Worm (Caenorhabditis elegans) whole organism, L2 larva: ENCODE results near the gene mmab-1.

Experiments used
- F13H6.1 ChIP-seq: sonication (generic microtip); optimal IDR thresholded peaks from 2 replicates; lab custom pipeline; 2016; ENCODE audit warnings: missing genetic modification characterization, missing compliant biosample characterization
- R02D3.7 ChIP-seq: fragments of 150-350 bp; optimal IDR thresholded peaks from 2 replicates; lab custom pipeline; 2014; ENCODE audit warnings: missing biosample characterization, missing genetic modification characterization
- Y55F3AM.14 ChIP-seq: fragments of 200-800 bp; sonication (Bioruptor generic); optimal IDR thresholded peaks from 2 replicates; lab custom pipeline; 2018; ENCODE audit warnings: mild to moderate bottlenecking, missing genetic modification characterization, missing compliant biosample characterization
- blmp-1 ChIP-seq: sonication (generic microtip); optimal IDR thresholded peaks from 2 replicates; lab custom pipeline; 2017; ENCODE audit warnings: missing genetic modification characterization, mild to moderate bottlenecking, missing compliant biosample characterization, antibody characterized with exemption, moderate library complexity; ENCODE audit not compliant: insufficient read depth
- ceh-82 ChIP-seq: fragments of 150-350 bp; optimal IDR thresholded peaks from 2 replicates; lab custom pipeline; 2014; ENCODE audit warnings: missing biosample characterization, missing genetic modification characterization
- crh-2 ChIP-seq: sonication (generic microtip); optimal IDR thresholded peaks from 2 replicates; lab custom pipeline; 2017; ENCODE audit warnings: missing biosample characterization, missing genetic modification characterization
- egl-27 ChIP-seq: sonication (generic microtip); optimal IDR thresholded peaks from 3 replicates; lab custom pipeline; 2017; ENCODE audit warnings: missing biosample characterization, missing genetic modification reagents, missing genetic modification characterization
- elt-1 ChIP-seq: fragments of 150-350 bp; optimal IDR thresholded peaks from 2 replicates; lab custom pipeline; 2014; ENCODE audit warnings: missing biosample characterization, missing genetic modification characterization
- fos-1 ChIP-seq: fragments of 150-350 bp; optimal IDR thresholded peaks from 2 replicates; lab custom pipeline; 2014; ENCODE audit warnings: missing biosample characterization, missing genetic modification characterization
- gmeb-1 ChIP-seq: fragments of 150-350 bp; optimal IDR thresholded peaks from 2 replicates; lab custom pipeline; 2014; ENCODE audit warnings: missing biosample characterization, missing genetic modification characterization
- lin-11 ChIP-seq: fragments of 150-350 bp; sonication (generic microtip); optimal IDR thresholded peaks from 2 replicates; lab custom pipeline; 2014; ENCODE audit warnings: missing biosample characterization, missing genetic modification characterization, inconsistent platforms, mixed read lengths
- lin-39 ChIP-seq: fragments of 150-350 bp; optimal IDR thresholded peaks from 2 replicates; lab custom pipeline; 2014; ENCODE audit warnings: missing biosample characterization, missing genetic modification reagents, missing genetic modification characterization
- mbf-1 ChIP-seq: sonication (generic microtip); optimal IDR thresholded peaks from 2 replicates; lab custom pipeline; 2017; ENCODE audit warnings: missing biosample characterization, missing genetic modification characterization
- nhr-10 ChIP-seq: sonication (generic microtip); optimal IDR thresholded peaks from 2 replicates; lab custom pipeline; 2017; ENCODE audit warnings: missing biosample characterization, missing genetic modification characterization
- nhr-11 ChIP-seq: fragments of 150-350 bp; optimal IDR thresholded peaks from 2 replicates; lab custom pipeline; 2014; ENCODE audit warnings: missing biosample characterization, missing genetic modification characterization
- nhr-129 ChIP-seq: fragments of 150-350 bp; optimal IDR thresholded peaks from 2 replicates; lab custom pipeline; 2014; ENCODE audit warnings: missing biosample characterization, missing genetic modification characterization
- nhr-21 ChIP-seq: fragments of 150-350 bp; optimal IDR thresholded peaks from 2 replicates; lab custom pipeline; 2014; ENCODE audit warnings: missing biosample characterization, missing genetic modification characterization
- nhr-23 ChIP-seq: fragments of 150-350 bp; optimal IDR thresholded peaks from 2 replicates; lab custom pipeline; 2014; ENCODE audit warnings: missing biosample characterization, missing genetic modification reagents, missing genetic modification characterization
- nhr-237 ChIP-seq: fragments of 150-350 bp; optimal IDR thresholded peaks from 2 replicates; lab custom pipeline; 2014; ENCODE audit warnings: missing biosample characterization, missing genetic modification characterization
- nhr-25 ChIP-seq: fragments of 150-350 bp; sonication (generic microtip); optimal IDR thresholded peaks from 3 replicates; lab custom pipeline; 2014; ENCODE audit warnings: missing biosample characterization, missing genetic modification characterization
- nhr-6 ChIP-seq: fragments of 150-350 bp; optimal IDR thresholded peaks from 2 replicates; lab custom pipeline; 2014; ENCODE audit warnings: missing biosample characterization, missing genetic modification characterization
- nhr-77 ChIP-seq: fragments of 150-350 bp; optimal IDR thresholded peaks from 2 replicates; lab custom pipeline; 2014; ENCODE audit warnings: missing biosample characterization, missing genetic modification characterization
- peb-1 ChIP-seq: fragments of 150-350 bp; optimal IDR thresholded peaks from 2 replicates; lab custom pipeline; 2014; ENCODE audit warnings: missing biosample characterization, missing genetic modification characterization
- sem-4 ChIP-seq: fragments of 150-350 bp; optimal IDR thresholded peaks from 2 replicates; lab custom pipeline; 2014; ENCODE audit warnings: missing biosample characterization, missing genetic modification reagents, missing genetic modification characterization
- skn-1 ChIP-seq: sonication (generic microtip); optimal IDR thresholded peaks from 2 replicates; lab custom pipeline; 2017; ENCODE audit warnings: missing biosample characterization, missing genetic modification characterization
- sma-3 ChIP-seq: sonication (generic microtip); optimal IDR thresholded peaks from 2 replicates; lab custom pipeline; 2016; ENCODE audit warnings: missing genetic modification reagents, missing genetic modification characterization, missing compliant biosample characterization
- sma-9 ChIP-seq, 2 experiments: fragments of 150-350 bp in 1 of 2; sonication (generic microtip) in 1 of 2; optimal IDR thresholded peaks; 2 replicates each; lab custom pipeline; 2014 to 2016; ENCODE audit warnings: missing genetic modification characterization in 2 of 2, mild to moderate bottlenecking in 1 of 2, missing biosample characterization in 1 of 2, missing compliant biosample characterization in 1 of 2, missing genetic modification reagents in 1 of 2, moderate library complexity in 1 of 2
- snpc-4 ChIP-seq: fragments of 150-350 bp; optimal IDR thresholded peaks from 2 replicates; lab custom pipeline; 2014; ENCODE audit warnings: missing biosample characterization, missing genetic modification characterization
- unc-39 ChIP-seq: fragments of 150-350 bp; optimal IDR thresholded peaks from 2 replicates; lab custom pipeline; 2014; ENCODE audit warnings: missing biosample characterization, missing genetic modification characterization
- unc-55 ChIP-seq: fragments of 150-350 bp; sonication (generic microtip); optimal IDR thresholded peaks from 3 replicates; lab custom pipeline; 2014; ENCODE audit warnings: missing biosample characterization, missing genetic modification reagents, missing genetic modification characterization
- unc-62 ChIP-seq: fragments of 150-350 bp; optimal IDR thresholded peaks from 2 replicates; lab custom pipeline; 2014; ENCODE audit warnings: missing biosample characterization, missing genetic modification reagents, missing genetic modification characterization
- zag-1 ChIP-seq: fragments of 150-350 bp; optimal IDR thresholded peaks from 2 replicates; lab custom pipeline; 2014; ENCODE audit warnings: missing biosample characterization, missing genetic modification characterization
- ztf-1 ChIP-seq: fragments of 200-800 bp; sonication (Bioruptor generic); conservative IDR thresholded peaks from 2 replicates; pipeline ENCODE4 v1.3.6; 2022; ENCODE audit warnings: missing genetic modification characterization, missing compliant biosample characterization

mmab-1 gene

DNA sequence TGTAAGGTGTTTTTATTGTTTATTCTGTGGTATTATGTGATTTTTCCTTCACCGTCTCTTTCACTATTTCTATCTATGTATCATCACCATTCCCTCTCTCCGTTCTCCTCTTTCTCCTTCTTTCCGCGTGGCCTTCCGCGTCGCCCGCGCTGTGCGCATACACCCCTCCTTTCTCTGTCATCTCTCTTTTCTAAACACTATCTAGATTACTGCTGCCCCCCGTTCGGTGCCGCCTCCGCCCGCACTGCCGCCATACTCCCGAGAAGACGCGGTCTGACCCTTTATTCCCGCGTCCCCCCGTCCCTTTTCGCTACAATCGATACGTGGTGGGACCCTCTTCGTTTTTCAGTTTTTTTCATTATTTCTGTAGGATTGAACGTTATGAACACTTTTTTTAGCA lies 26.7 kb upstream of the mmab-1 start:
- TF ChIP-seq sem-4 (no peak), unc-62 (GFP tag; lab: Kevin White, UChicago) (no peak), snpc-4 (no peak), egl-27 (tag; lab: Kevin White, UChicago) (no peak), blmp-1 (tag; lab: Kevin White, UChicago) (no peak), nhr-237 (tag; lab: Kevin White, UChicago) (no peak), gmeb-1 (tag; lab: Kevin White, UChicago) (no peak), peb-1 (tag; lab: Kevin White, UChicago) (no peak), zag-1 (tag; lab: Kevin White, UChicago) (no peak), fos-1 (tag; lab: Kevin White, UChicago) (no peak)
- TF ChIP-seq, all 48 proteins: peak for 0

DNA sequence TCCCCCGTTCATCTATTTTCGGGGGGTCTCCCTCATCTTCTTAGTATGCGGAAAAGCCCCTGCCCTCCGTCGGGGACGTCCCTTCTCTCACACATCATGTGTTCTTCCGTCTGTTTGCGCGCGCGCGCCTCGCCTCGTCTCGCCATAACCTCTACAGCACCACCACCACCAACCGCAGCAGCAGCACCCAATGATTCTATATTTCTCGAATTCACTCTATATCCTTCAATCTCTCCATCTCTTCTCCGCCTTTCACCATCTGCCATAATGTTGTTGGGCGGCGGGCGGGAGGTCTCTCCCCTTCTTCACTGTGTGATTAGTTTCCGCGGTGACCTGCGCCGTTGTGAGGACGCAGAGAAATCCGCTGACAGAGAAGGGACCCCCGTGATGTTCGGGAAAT lies 25.4 kb upstream of the mmab-1 start:
- TF ChIP-seq lin-11 (peak; percentile 27), nhr-10 (tag; lab: Kevin White, UChicago) (no peak), F13H6.1 (tag; lab: Kevin White, UChicago) (peak; percentile 29), fos-1 (tag; lab: Kevin White, UChicago) (no peak), lin-39 (tag; lab: Kevin White, UChicago) (peak; percentile 35), unc-55 (GFP tag; lab: Kevin White, UChicago) (peak; percentile 6)

DNA sequence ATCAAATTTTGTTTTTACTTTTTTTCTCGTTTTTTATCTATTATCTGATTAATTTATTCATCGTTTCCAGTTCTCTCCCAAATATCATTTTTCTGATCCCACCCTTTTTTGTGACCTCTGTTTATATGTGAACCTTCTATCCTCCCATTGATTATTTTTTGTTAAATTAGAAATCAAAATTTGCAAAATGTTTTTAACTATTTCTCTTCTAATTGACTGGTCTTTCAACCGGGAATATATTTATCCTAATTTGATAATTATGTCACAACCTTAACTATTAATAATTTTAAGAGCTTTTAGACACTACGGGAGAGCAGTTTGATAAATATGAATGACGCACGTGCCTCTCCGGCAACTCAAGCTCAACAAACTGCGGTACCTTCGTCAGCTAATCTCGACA lies 22.3 kb upstream of the mmab-1 start, which contains the start of gene ntl-9:
TSS of gene ntl-9 (plus strand) at position 301 of the 400 bp plus-strand sequence.
- TF ChIP-seq nhr-129 (no peak), lin-39 (tag; lab: Kevin White, UChicago) (no peak), R02D3.7 (tag; lab: Kevin White, UChicago) (no peak), nhr-23 (tag; lab: Kevin White, UChicago) (no peak), snpc-4 (no peak), mbf-1 (tag; lab: Kevin White, UChicago) (no peak), crh-2 (no peak), Y55F3AM.14 (GFP tag; lab: Kevin White, UChicago) (no peak)
- TF ChIP-seq, all 48 proteins: peak for 0

DNA sequence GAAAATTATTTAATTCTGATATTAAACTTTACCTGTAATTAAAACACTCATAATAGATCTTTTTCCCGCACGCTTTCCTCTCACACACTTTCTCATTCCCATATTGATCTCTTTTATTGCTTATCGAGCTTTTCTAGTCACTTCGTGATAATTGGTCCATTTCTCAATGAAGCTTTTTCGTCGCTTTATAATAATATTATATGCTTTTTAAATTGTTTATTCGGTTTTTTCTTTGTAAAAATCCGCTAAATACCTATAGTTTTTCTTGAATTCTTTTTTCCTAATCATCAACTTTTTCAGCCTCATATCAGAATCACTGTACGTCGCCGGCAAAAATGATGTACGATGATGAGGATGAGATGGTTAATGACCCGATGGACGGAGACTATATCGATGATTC lies 17.4 kb upstream of the mmab-1 start, which contains the start of gene rpb-2:
TSS of gene rpb-2 (plus strand) at position 301 of the 400 bp plus-strand sequence.
- TF ChIP-seq sma-9 (GFP tag; optimal IDR thresholded peaks at IDR 0.05; lab: Kevin White, UChicago) (no peak), sma-9 (tag; optimal IDR thresholded peaks at IDR 0.05; lab: Kevin White, UChicago) (no peak), F13H6.1 (tag; lab: Kevin White, UChicago) (no peak), gmeb-1 (tag; lab: Kevin White, UChicago) (no peak), unc-55 (GFP tag; lab: Kevin White, UChicago) (no peak), sma-3 (no peak), nhr-10 (tag; lab: Kevin White, UChicago) (no peak), elt-1 (no peak), skn-1 (tag; lab: Kevin White, UChicago) (no peak), R02D3.7 (tag; lab: Kevin White, UChicago) (no peak)

DNA sequence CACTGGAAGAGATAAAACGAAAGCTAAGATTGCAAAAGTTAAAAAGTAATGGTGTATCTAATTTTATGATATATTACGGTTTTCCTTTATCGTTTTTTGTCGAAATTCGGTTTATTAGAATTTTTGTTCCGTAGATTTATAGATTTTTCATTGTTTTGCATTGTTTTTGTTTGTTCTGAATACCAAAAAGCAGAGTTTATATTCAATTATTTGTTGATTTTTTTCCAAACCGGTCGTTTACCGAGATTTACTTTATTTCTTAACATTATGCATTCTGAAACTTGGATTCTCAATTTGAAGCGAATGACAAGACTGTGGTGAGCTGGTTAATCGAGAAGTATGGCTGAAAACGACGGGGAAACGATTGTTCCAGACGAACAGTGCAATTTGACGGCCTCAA lies 15.1 kb upstream of the mmab-1 start, which contains the start of gene fsn-1:
TSS of gene fsn-1 (plus strand) at position 301 of the 400 bp plus-strand sequence.
- TF ChIP-seq nhr-11, result no peak
- no peak for TF ChIP-seq unc-62 (GFP tag; lab: Kevin White, UChicago)
- no peak for TF ChIP-seq R02D3.7 (tag; lab: Kevin White, UChicago)
- TF ChIP-seq fos-1 (tag; lab: Kevin White, UChicago), result no peak
- TF ChIP-seq nhr-21, result no peak
- TF ChIP-seq unc-39, result no peak
- TF ChIP-seq zag-1 (tag; lab: Kevin White, UChicago), result no peak
- no peak for TF ChIP-seq ceh-82 (tag; lab: Kevin White, UChicago)
- TF ChIP-seq nhr-25 (tag; lab: Kevin White, UChicago), result no peak
- no peak for TF ChIP-seq nhr-6 (tag; lab: Kevin White, UChicago)
- no peak for TF ChIP-seq crh-2
- TF ChIP-seq ztf-1 (GFP tag; lab: Robert Waterston, UW), result no peak
- no peak for TF ChIP-seq nhr-77 (tag; lab: Kevin White, UChicago)
- no peak for TF ChIP-seq lin-39 (tag; lab: Kevin White, UChicago)
- no peak for TF ChIP-seq skn-1 (tag; lab: Kevin White, UChicago)
- no peak for TF ChIP-seq F13H6.1 (tag; lab: Kevin White, UChicago)
